Worm (Caenorhabditis elegans) whole organism, L1 larva: ENCODE data around the gene M04B2.2.

Source experiments
- C04F5.9 ChIP-seq: sonication (generic microtip); optimal IDR thresholded peaks from 2 replicates; lab custom pipeline; 2016; ENCODE audit warnings: missing genetic modification characterization, missing compliant biosample characterization
- C16A3.4 ChIP-seq: fragments of 150-350 bp; optimal IDR thresholded peaks from 2 replicates; lab custom pipeline; 2014; ENCODE audit warnings: missing biosample characterization, missing genetic modification characterization
- F16B12.6 ChIP-seq: fragments of 150-350 bp; optimal IDR thresholded peaks from 2 replicates; lab custom pipeline; 2014; ENCODE audit warnings: missing biosample characterization, missing genetic modification characterization
- aha-1 ChIP-seq: fragments of 150-350 bp; optimal IDR thresholded peaks from 2 replicates; lab custom pipeline; 2014; ENCODE audit warnings: missing biosample characterization, missing genetic modification characterization
- aly-2 ChIP-seq: fragments of 150-350 bp; optimal IDR thresholded peaks from 2 replicates; lab custom pipeline; 2014; ENCODE audit warnings: missing biosample characterization, missing genetic modification characterization
- ama-1 ChIP-seq: fragments of 150-350 bp; optimal IDR thresholded peaks from 2 replicates; lab custom pipeline; 2014
- blmp-1 ChIP-seq: fragments of 150-350 bp; optimal IDR thresholded peaks from 2 replicates; lab custom pipeline; 2014; ENCODE audit warnings: missing biosample characterization, missing genetic modification characterization
- ceh-8 ChIP-seq: fragments of 200-800 bp; sonication (Bioruptor generic); optimal IDR thresholded peaks from 2 replicates; lab custom pipeline; 2018; ENCODE audit warnings: mild to moderate bottlenecking, missing genetic modification characterization, moderate library complexity, missing compliant biosample characterization
- ceh-82 ChIP-seq, 3 experiments: fragments of 150-350 bp in 1 of 3; sonication (generic microtip) in 2 of 3; optimal IDR thresholded peaks; 2 replicates each; lab custom pipeline; 2014 to 2017; ENCODE audit warnings: missing biosample characterization in 3 of 3, missing genetic modification characterization in 3 of 3
- ceh-90 ChIP-seq: sonication (generic microtip); optimal IDR thresholded peaks from 2 replicates; lab custom pipeline; 2016; ENCODE audit warnings: missing genetic modification characterization, missing compliant biosample characterization
- ces-1 ChIP-seq: fragments of 150-350 bp; optimal IDR thresholded peaks from 2 replicates; lab custom pipeline; 2014; ENCODE audit warnings: missing biosample characterization, missing genetic modification reagents, missing genetic modification characterization
- dpl-1 ChIP-seq, 3 experiments: fragments of 150-350 bp in 2 of 3; sonication (generic microtip) in 1 of 3; optimal IDR thresholded peaks; 2 replicates each; lab custom pipeline; 2014 to 2017; ENCODE audit warnings: missing biosample characterization in 3 of 3, missing genetic modification characterization in 3 of 3, missing genetic modification reagents in 3 of 3
- dsc-1 ChIP-seq: sonication (generic microtip); optimal IDR thresholded peaks from 2 replicates; lab custom pipeline; 2016; ENCODE audit warnings: mild to moderate bottlenecking, missing genetic modification characterization, missing compliant biosample characterization
- efl-1 ChIP-seq, 4 experiments: fragments of 150-350 bp; optimal IDR thresholded peaks in 3 of 4; peaks in 1 of 4; 1 replicate in 1 of 4; 2 replicates in 3 of 4; lab custom pipeline; 2014; ENCODE audit warnings: missing biosample characterization in 2 of 4, missing genetic modification characterization in 2 of 4, missing genetic modification reagents in 2 of 4
- egl-13 ChIP-seq: sonication (generic microtip); optimal IDR thresholded peaks from 2 replicates; lab custom pipeline; 2016; ENCODE audit warnings: missing genotype, missing genetic modification reagents, missing genetic modification characterization, missing compliant biosample characterization
- egl-27 ChIP-seq, 2 experiments: fragments of 150-350 bp in 1 of 2; sonication (generic microtip); optimal IDR thresholded peaks; 3 replicates each; lab custom pipeline; 2017 to 2018; ENCODE audit warnings: missing biosample characterization in 2 of 2, missing genetic modification characterization in 2 of 2, missing genetic modification reagents in 2 of 2
- elt-2 ChIP-seq: sonication (generic microtip); optimal IDR thresholded peaks from 2 replicates; lab custom pipeline; 2016; ENCODE audit warnings: missing genetic modification characterization, mild to moderate bottlenecking, inconsistent platforms, missing compliant biosample characterization, missing genetic modification reagents
- ets-5 ChIP-seq: fragments of 200-800 bp; sonication (Bioruptor generic); IDR thresholded peaks from 2 replicates; pipeline ENCODE4 v1.3.6; 2022; ENCODE audit warnings: missing genetic modification characterization, missing compliant biosample characterization
- fkh-10 ChIP-seq: sonication (generic microtip); optimal IDR thresholded peaks from 2 replicates; lab custom pipeline; 2017; ENCODE audit warnings: missing biosample characterization, missing genetic modification reagents, missing genetic modification characterization
- fkh-8 ChIP-seq: sonication (generic microtip); optimal IDR thresholded peaks from 2 replicates; lab custom pipeline; 2016; ENCODE audit warnings: mild to moderate bottlenecking, missing genetic modification characterization, missing compliant biosample characterization
- fos-1 ChIP-seq: fragments of 150-350 bp; optimal IDR thresholded peaks from 2 replicates; lab custom pipeline; 2014; ENCODE audit warnings: missing biosample characterization, missing genetic modification characterization
- hpl-2 ChIP-seq: fragments of 150-350 bp; optimal IDR thresholded peaks from 2 replicates; lab custom pipeline; 2014; ENCODE audit warnings: missing biosample characterization, missing genetic modification reagents, missing genetic modification characterization
- irx-1 ChIP-seq: sonication (generic microtip); optimal IDR thresholded peaks from 2 replicates; lab custom pipeline; 2016; ENCODE audit warnings: missing genetic modification characterization, missing compliant biosample characterization
- jun-1 ChIP-seq: fragments of 150-350 bp; optimal IDR thresholded peaks from 2 replicates; lab custom pipeline; 2014; ENCODE audit warnings: missing biosample characterization, missing genetic modification reagents, missing genetic modification characterization
- lin-13 ChIP-seq: fragments of 150-350 bp; optimal IDR thresholded peaks from 2 replicates; lab custom pipeline; 2014; ENCODE audit warnings: missing biosample characterization, missing genetic modification reagents, missing genetic modification characterization
- lin-14 ChIP-seq: fragments of 200-800 bp; sonication (Bioruptor generic); optimal IDR thresholded peaks from 2 replicates; lab custom pipeline; 2018; ENCODE audit warnings: mild to moderate bottlenecking, missing genetic modification characterization, moderate library complexity, missing compliant biosample characterization
- lin-15B ChIP-seq: fragments of 150-350 bp; sonication (generic microtip); optimal IDR thresholded peaks from 3 replicates; lab custom pipeline; 2014; ENCODE audit warnings: missing biosample characterization, missing genetic modification characterization
- lir-3 ChIP-seq: sonication (generic microtip); optimal IDR thresholded peaks from 2 replicates; lab custom pipeline; 2016; ENCODE audit warnings: mild to moderate bottlenecking, missing genetic modification characterization, moderate library complexity, missing compliant biosample characterization; ENCODE audit not compliant: poor library complexity
- lsy-2 ChIP-seq, 2 experiments: fragments of 150-350 bp; optimal IDR thresholded peaks; 2 replicates each; lab custom pipeline; 2014; ENCODE audit warnings: missing biosample characterization in 2 of 2, missing genetic modification characterization in 2 of 2
- mab-9 ChIP-seq: fragments of 200-800 bp; sonication (Bioruptor generic); IDR thresholded peaks from 2 replicates; pipeline ENCODE4 v1.3.6; 2022; ENCODE audit warnings: missing genetic modification reagents, missing genetic modification characterization, missing compliant biosample characterization
- mdl-1 ChIP-seq, 2 experiments: fragments of 150-350 bp; optimal IDR thresholded peaks; 2 replicates each; lab custom pipeline; 2014 to 2017; ENCODE audit warnings: missing biosample characterization in 2 of 2, missing genetic modification characterization in 2 of 2, inconsistent platforms in 1 of 2
- nhr-19 ChIP-seq: fragments of 200-800 bp; sonication (Bioruptor generic); conservative IDR thresholded peaks from 2 replicates; pipeline ENCODE4 v1.3.6; 2022; ENCODE audit warnings: missing genetic modification characterization, missing compliant biosample characterization
- nhr-237 ChIP-seq: fragments of 150-350 bp; optimal IDR thresholded peaks from 2 replicates; lab custom pipeline; 2014; ENCODE audit warnings: missing biosample characterization, missing genetic modification characterization
- nhr-28 ChIP-seq: fragments of 150-350 bp; optimal IDR thresholded peaks from 2 replicates; lab custom pipeline; 2014; ENCODE audit warnings: missing biosample characterization, missing genetic modification characterization
- nhr-71 ChIP-seq: sonication (generic microtip); optimal IDR thresholded peaks from 2 replicates; lab custom pipeline; 2016; ENCODE audit warnings: mild to moderate bottlenecking, missing genetic modification characterization, moderate library complexity, missing compliant biosample characterization
- nhr-84 ChIP-seq: sonication (generic microtip); optimal IDR thresholded peaks from 2 replicates; lab custom pipeline; 2017; ENCODE audit warnings: missing biosample characterization, missing genetic modification characterization
- nhr-85 ChIP-seq: sonication (generic microtip); peaks from one replicate; lab custom pipeline; 2016; ENCODE audit warnings: missing genetic modification characterization, inconsistent platforms, missing compliant biosample characterization
- pax-3 ChIP-seq: fragments of 200-800 bp; sonication (Bioruptor generic); optimal IDR thresholded peaks from 2 replicates; lab custom pipeline; 2018; ENCODE audit warnings: mild to moderate bottlenecking, missing genetic modification characterization, moderate library complexity, missing compliant biosample characterization
- rnt-1 ChIP-seq: sonication (generic microtip); optimal IDR thresholded peaks from 2 replicates; lab custom pipeline; 2016; ENCODE audit warnings: mild to moderate bottlenecking, missing genetic modification characterization, moderate library complexity, missing compliant biosample characterization
- skn-1 ChIP-seq: fragments of 150-350 bp; optimal IDR thresholded peaks from 2 replicates; lab custom pipeline; 2014; ENCODE audit warnings: missing biosample characterization, missing genetic modification characterization
- swsn-7 ChIP-seq: sonication (generic microtip); optimal IDR thresholded peaks from 2 replicates; lab custom pipeline; 2016; ENCODE audit warnings: missing genetic modification characterization, missing compliant biosample characterization
- unc-30 ChIP-seq: sonication (generic microtip); optimal IDR thresholded peaks from 2 replicates; lab custom pipeline; 2017; ENCODE audit warnings: missing biosample characterization, missing genetic modification characterization
- unc-86 ChIP-seq: sonication (generic microtip); optimal IDR thresholded peaks from 2 replicates; lab custom pipeline; 2016; ENCODE audit warnings: missing genetic modification characterization, missing compliant biosample characterization
- unc-98 ChIP-seq: fragments of 200-800 bp; sonication (Bioruptor generic); IDR thresholded peaks from 2 replicates; pipeline ENCODE4 v1.3.6; 2022; ENCODE audit warnings: missing genetic modification characterization, missing compliant biosample characterization
- zip-4 ChIP-seq: fragments of 200-800 bp; sonication (Bioruptor generic); optimal IDR thresholded peaks from 2 replicates; lab custom pipeline; 2018; ENCODE audit warnings: mild to moderate bottlenecking, missing genetic modification characterization, moderate library complexity, missing compliant biosample characterization

M04B2.2 gene

ce11 chrIV:11524241-11524692, 3.6 kb upstream of the M04B2.2 start, which contains the start of gene mep-1 (continued):
- TF ChIP-seq ets-5 (GFP tag; lab: Robert Waterston, UW) (no peak), ces-1 (GFP tag; lab: Kevin White, UChicago) (no peak), fkh-10 (GFP tag; lab: Kevin White, UChicago) (no peak)
- TF ChIP-seq, all 84 proteins: peak for 40

- TF ChIP-seq unc-30 (tag; lab: Kevin White, UChicago) = no peak
- TF ChIP-seq nhr-85 (tag; lab: Kevin White, UChicago) = peak; percentile 50
- TF ChIP-seq, all 84 proteins: peak for 1
Measured at ce11 chrIV:11526189-11526588, 1.7 kb upstream of the M04B2.2 start.

DNA sequence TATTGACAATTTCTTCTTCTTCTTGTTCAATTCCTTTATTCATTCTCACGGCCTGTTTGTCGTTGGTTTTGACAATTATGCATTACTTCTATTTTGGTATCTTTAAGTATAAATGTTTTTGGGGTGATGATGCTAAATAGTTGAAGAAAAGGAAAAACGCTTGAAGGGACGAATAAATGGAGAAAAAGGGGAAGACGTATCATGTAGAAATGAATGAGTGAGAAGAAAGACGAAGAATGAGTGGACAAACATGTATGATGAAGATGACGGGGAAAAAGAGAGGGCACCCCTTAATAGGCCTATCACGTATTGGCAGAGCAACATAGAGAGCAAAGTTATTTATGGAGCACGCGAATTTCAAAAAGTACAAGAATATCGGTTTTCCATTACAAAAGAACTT, 20.8 kb downstream of the M04B2.2 start, which contains the start of gene M04B2.7:
Gene M04B2.7, minus strand, starts transcription at position 101 of the 400 bp plus-strand sequence.
- TF ChIP-seq C16A3.4 (no peak), nhr-28 (tag; lab: Kevin White, UChicago) (no peak), dsc-1 (no peak), efl-1 (optimal IDR thresholded peaks at IDR 0.05; lab: Kevin White, UChicago) (no peak), efl-1 (GFP tag; optimal IDR thresholded peaks at IDR 0.05 in 1 of 2; lab: Kevin White, UChicago) (peak in 1 of 2 experiments; percentile 29), pax-3 (tag; lab: Kevin White, UChicago) (no peak)

ce11 chrIV:11549694-11550093, 21.8 kb downstream of the M04B2.2 start:
- peak; percentile 79 for TF ChIP-seq nhr-237 (tag; lab: Kevin White, UChicago)
- peak; percentile 88 for TF ChIP-seq aly-2 (tag; lab: Kevin White, UChicago)
- peak; percentile 28 for TF ChIP-seq F16B12.6 (tag; lab: Kevin White, UChicago)
- TF ChIP-seq ceh-8 = no peak
- TF ChIP-seq C16A3.4 = peak; percentile 86
- TF ChIP-seq swsn-7 = peak; percentile 80
- TF ChIP-seq hpl-2 = peak; percentile 14
- peak in 1 of 2 experiments; percentile 89 for TF ChIP-seq mdl-1 (tag; optimal IDR thresholded peaks at IDR 0.05; lab: Kevin White, UChicago)
- peak; percentile 91 for TF ChIP-seq rnt-1
- TF ChIP-seq dpl-1 (GFP tag; optimal IDR thresholded peaks at IDR 0.05; lab: Kevin White, UChicago) = peak; percentile 36 to 69 (median 67)
- TF ChIP-seq ceh-90 (tag; lab: Kevin White, UChicago) = no peak
- peak; percentile 68 for TF ChIP-seq dsc-1
- TF ChIP-seq pax-3 (tag; lab: Kevin White, UChicago) = peak; percentile 20
- no peak for TF ChIP-seq mab-9 (GFP tag; lab: Robert Waterston, UW)
- peak; percentile 72 for TF ChIP-seq lir-3 (tag; lab: Kevin White, UChicago)
- peak; percentile 37 for TF ChIP-seq fkh-8 (tag; lab: Kevin White, UChicago)
- peak; percentile 66 for TF ChIP-seq irx-1 (tag; lab: Kevin White, UChicago)
- no peak for TF ChIP-seq unc-98 (GFP tag; lab: Robert Waterston, UW)
- TF ChIP-seq aha-1 (tag; lab: Kevin White, UChicago) = no peak
- TF ChIP-seq lin-14 (GFP tag; lab: Kevin White, UChicago) = peak; percentile 76
- TF ChIP-seq blmp-1 = peak; percentile 52
- TF ChIP-seq efl-1 (optimal IDR thresholded peaks at IDR 0.05; lab: Kevin White, UChicago) = peak; percentile 61 to 74
- TF ChIP-seq efl-1 (GFP tag; optimal IDR thresholded peaks at IDR 0.05 in 1 of 2; lab: Kevin White, UChicago) = peak; percentile 60 to 97
- TF ChIP-seq ama-1 = peak; percentile 26
- TF ChIP-seq fos-1 (tag; lab: Kevin White, UChicago) = peak; percentile 73
- TF ChIP-seq nhr-19 (GFP tag; lab: Robert Waterston, UW) = peak; percentile 73
- TF ChIP-seq egl-27 (tag; optimal IDR thresholded peaks at IDR 0.05; lab: Kevin White, UChicago) = no peak
- peak; percentile 40 for TF ChIP-seq elt-2 (tag; lab: Kevin White, UChicago)
- TF ChIP-seq nhr-84 (tag; lab: Kevin White, UChicago) = no peak
- TF ChIP-seq lsy-2 (tag; optimal IDR thresholded peaks at IDR 0.05; lab: Kevin White, UChicago) = peak; percentile 65 to 87
- peak; percentile 18 for TF ChIP-seq egl-13
- peak; percentile 85 for TF ChIP-seq nhr-71 (tag; lab: Kevin White, UChicago)
- TF ChIP-seq lin-15B = peak; percentile 20
- peak; percentile 49 to 79 (median 65) for TF ChIP-seq ceh-82 (tag; optimal IDR thresholded peaks at IDR 0.05; lab: Kevin White, UChicago)
- TF ChIP-seq zip-4 (GFP tag; lab: Kevin White, UChicago) = peak; percentile 40
- TF ChIP-seq unc-86 (tag; lab: Kevin White, UChicago) = peak; percentile 17
- peak; percentile 89 for TF ChIP-seq C04F5.9 (tag; lab: Kevin White, UChicago)
- no peak for TF ChIP-seq nhr-28 (tag; lab: Kevin White, UChicago)
- TF ChIP-seq lin-13 (GFP tag; lab: Kevin White, UChicago) = peak; percentile 55
- TF ChIP-seq skn-1 (tag; lab: Kevin White, UChicago) = peak; percentile 43
- peak; percentile 77 for TF ChIP-seq jun-1 (tag; lab: Kevin White, UChicago)
